Worm (Caenorhabditis elegans): ENCODE data around the gene his-48.

his-48 gene

ce11 chrIV:11351563-11351962, 27.0 kb downstream of the his-48 start (continued):
- TF ChIP-seq ceh-45 (GFP tag; IDR thresholded peaks at IDR 0.05) (no peak), ttx-3 (tag; optimal IDR thresholded peaks at IDR 0.05) (no peak), ceh-19 (GFP tag; optimal IDR thresholded peaks at IDR 0.05) (no peak), sdc-2 (tag; optimal IDR thresholded peaks at IDR 0.05) (no peak)

DNA sequence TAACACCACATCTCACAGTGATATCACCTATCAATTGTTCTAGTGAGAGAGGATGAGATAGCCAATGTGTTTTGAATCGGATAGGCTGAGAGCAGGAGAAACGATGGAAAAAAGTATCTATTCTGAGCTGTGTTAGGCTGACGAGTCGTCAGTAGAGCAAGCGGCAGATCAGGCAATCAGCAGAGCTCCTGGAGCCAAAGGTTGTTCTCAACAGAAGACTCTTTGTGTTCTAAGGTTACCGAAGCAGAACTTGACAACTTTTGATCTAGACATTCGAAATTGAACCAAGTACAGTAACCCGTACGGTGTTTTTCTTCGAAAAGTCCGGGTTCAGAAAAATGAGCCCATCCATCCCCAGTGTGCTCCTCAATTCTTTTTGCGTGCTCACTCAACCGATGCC, 28.2 kb downstream of the his-48 start:
- no peak for TF ChIP-seq hlh-8 (tag; optimal IDR thresholded peaks at IDR 0.05)
- no peak for TF ChIP-seq pag-3 (tag; optimal IDR thresholded peaks at IDR 0.05; ENCODE audit: borderline replicate concordance)
- TF ChIP-seq ceh-19 (GFP tag; optimal IDR thresholded peaks at IDR 0.05) = no peak
- TF ChIP-seq rnt-1 (tag; optimal IDR thresholded peaks at IDR 0.05) = no peak
- no peak for TF ChIP-seq tbx-7 (tag; optimal IDR thresholded peaks at IDR 0.05)
- no peak for TF ChIP-seq zip-5 (tag; optimal IDR thresholded peaks at IDR 0.05)
- no peak for TF ChIP-seq dve-1 (tag; optimal IDR thresholded peaks at IDR 0.05)
- no peak for TF ChIP-seq elt-4 (tag; optimal IDR thresholded peaks at IDR 0.05)

DNA sequence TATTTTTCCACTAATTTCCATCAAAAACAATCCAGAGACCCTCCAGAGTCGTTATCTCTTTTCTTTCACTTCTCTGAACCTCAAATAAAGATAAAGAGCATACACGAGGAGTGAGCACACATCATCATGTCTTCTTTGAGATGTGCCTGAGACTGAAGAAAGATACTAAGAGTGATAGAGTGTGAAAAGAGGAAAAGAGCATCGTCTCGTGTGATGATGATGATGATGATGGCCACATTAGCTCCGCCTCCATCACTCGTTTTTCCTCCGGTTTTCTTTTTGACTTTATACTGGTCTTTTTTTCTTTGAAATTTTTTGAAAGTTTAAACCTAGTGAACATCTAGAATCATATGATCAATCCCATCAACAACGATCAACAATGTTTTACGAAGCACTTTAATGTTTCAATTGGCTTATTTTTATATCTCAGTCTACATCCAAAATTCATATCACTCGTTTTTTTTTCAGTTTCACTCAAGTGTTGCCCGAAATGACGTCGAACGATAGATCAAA, 29.5 kb downstream of the his-48 start, which contains the start of gene T01G1.2:
Gene T01G1.2, plus strand, starts transcription at position 463 of the 513 bp plus-strand sequence.
- TF ChIP-seq ceh-18 (tag; optimal IDR thresholded peaks at IDR 0.05) = peak; percentile 36
- peak; percentile 67 for TF ChIP-seq unc-55 (GFP tag; optimal IDR thresholded peaks at IDR 0.05)
- no peak for TF ChIP-seq elt-2 (tag; optimal IDR thresholded peaks at IDR 0.05)

ce11 chrIV:11359769-11360168, 35.2 kb downstream of the his-48 start, which contains the start of gene klp-12:
Gene klp-12 (minus strand): TSS chrIV:11359869.
- no peak for TF ChIP-seq sox-4 (tag; optimal IDR thresholded peaks at IDR 0.05)

DNA sequence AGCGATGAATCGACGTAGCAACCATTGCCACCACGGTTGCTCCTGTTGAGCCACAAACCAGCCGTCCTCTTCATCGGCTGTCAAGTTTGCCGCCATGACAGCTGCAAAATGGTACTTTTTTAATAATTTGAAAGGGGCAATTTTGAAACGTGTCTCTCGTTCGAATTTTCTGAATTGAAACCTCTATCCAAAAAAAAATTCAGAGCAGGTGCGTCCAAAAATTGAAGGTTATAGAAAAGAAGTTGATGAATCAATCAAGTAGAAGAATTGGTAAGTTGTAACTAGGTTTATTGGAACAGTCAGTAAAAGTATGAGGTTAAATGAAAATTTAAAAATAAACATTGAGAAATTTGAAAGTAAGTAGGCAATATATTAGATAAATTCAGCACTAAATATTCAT, 36.9 kb downstream of the his-48 start, which contains the start of gene T01G1.4:
Gene T01G1.4, minus strand, starts transcription at position 101 of the 400 bp plus-strand sequence.
- no peak for TF ChIP-seq ceh-22 (tag; optimal IDR thresholded peaks at IDR 0.05)
- no peak for TF ChIP-seq pag-3 (tag; optimal IDR thresholded peaks at IDR 0.05; ENCODE audit: borderline replicate concordance)
- TF ChIP-seq pha-4 (tag; optimal IDR thresholded peaks at IDR 0.05) = no peak
- TF ChIP-seq elt-4 (tag; optimal IDR thresholded peaks at IDR 0.05) = no peak
- TF ChIP-seq ceh-24 (tag; optimal IDR thresholded peaks at IDR 0.05) = no peak
- no peak for TF ChIP-seq sox-4 (tag; optimal IDR thresholded peaks at IDR 0.05)
- no peak for TF ChIP-seq tbx-7 (tag; optimal IDR thresholded peaks at IDR 0.05)
- no peak for TF ChIP-seq hlh-8 (tag; optimal IDR thresholded peaks at IDR 0.05)
- no peak for TF ChIP-seq F13H6.1 (tag; optimal IDR thresholded peaks at IDR 0.05)
- no peak for TF ChIP-seq pat-9 (tag; optimal IDR thresholded peaks at IDR 0.05)
- no peak for TF ChIP-seq pqm-1 (tag; optimal IDR thresholded peaks at IDR 0.05)
- TF ChIP-seq lin-11 (tag; optimal IDR thresholded peaks at IDR 0.05) = no peak
- TF ChIP-seq hlh-6 (tag; optimal IDR thresholded peaks at IDR 0.05) = no peak
- no peak for TF ChIP-seq K09A11.1 (tag; optimal IDR thresholded peaks at IDR 0.05; ENCODE audit: insufficient read depth)

DNA sequence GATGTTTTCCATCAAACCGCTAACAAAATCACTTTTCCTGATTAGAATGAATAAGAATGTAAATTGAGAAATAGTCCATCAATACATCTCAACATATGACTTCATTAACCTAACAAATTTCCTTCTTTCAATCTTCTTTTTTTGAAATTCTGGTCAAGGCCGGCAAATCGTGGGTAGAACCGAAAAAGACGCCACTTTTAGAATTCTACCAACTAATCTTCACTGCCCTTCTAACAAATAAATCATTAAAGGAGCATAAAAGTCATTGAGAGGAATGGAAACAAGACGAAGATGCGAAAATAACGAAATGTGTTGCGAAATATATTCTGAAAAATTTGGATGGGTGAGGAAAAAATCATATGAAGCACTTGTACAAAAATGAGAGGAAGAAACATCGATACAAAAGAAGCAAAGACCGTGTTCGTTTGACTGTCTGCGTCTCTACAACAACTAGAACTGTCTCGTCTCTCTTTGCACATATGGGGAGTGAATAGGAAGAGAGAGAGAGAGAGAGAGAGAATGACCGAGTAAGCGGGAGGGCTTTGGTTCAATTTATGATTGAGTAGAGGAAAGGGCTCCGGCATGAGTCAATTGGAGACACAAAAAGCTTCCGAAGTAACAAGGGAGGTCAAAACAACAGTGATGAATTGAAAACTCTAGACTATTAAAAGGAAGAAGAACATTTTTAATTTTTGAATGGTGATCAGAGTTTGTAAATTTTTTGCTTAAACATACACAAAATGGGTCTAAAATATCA, 39.4 kb downstream of the his-48 start:
- TF ChIP-seq ceh-18 (tag; optimal IDR thresholded peaks at IDR 0.05) (no peak), nfya-1 (tag; optimal IDR thresholded peaks at IDR 0.05) (peak; percentile 5), tbx-2 (tag; optimal IDR thresholded peaks at IDR 0.05) (peak; percentile 0)

DNA sequence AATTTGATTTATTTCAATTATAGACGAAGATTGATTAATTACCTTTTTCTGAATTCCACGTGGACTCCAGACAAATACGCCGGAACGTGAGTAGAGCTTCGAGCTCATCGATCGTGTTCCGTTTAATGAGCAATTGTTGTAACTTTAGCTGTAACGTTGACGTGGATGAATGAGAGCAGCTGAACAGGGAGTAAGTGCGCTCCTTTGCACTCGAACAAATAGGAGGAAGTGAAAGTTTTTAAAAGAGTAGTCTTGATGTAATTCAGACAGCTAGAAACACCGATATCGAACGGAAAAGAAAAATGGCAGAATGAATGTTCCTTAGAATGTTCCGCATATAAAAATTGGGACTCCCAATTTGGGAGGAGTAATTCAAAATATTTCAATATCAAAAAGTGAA, 47.1 kb downstream of the his-48 start, which contains the start of gene sec-31:
Gene sec-31, minus strand, starts transcription at position 148 of the 400 bp plus-strand sequence.
- no peak for TF ChIP-seq mec-3 (tag; optimal IDR thresholded peaks at IDR 0.05; ENCODE audit: borderline replicate concordance)
- TF ChIP-seq K02D7.2 (tag; optimal IDR thresholded peaks at IDR 0.05) = no peak
- TF ChIP-seq sox-2 (GFP tag; IDR thresholded peaks at IDR 0.05) = no peak
- no peak for TF ChIP-seq K09A11.1 (tag; optimal IDR thresholded peaks at IDR 0.05; ENCODE audit: insufficient read depth)
- TF ChIP-seq hlh-8 (tag; optimal IDR thresholded peaks at IDR 0.05) = no peak
- no peak for TF ChIP-seq ahr-1 (tag; optimal IDR thresholded peaks at IDR 0.05)
- TF ChIP-seq hlh-15 (tag; optimal IDR thresholded peaks at IDR 0.05) = no peak
- no peak for TF ChIP-seq ceh-45 (GFP tag; IDR thresholded peaks at IDR 0.05)
- TF ChIP-seq fkh-10 (GFP tag; optimal IDR thresholded peaks at IDR 0.05) = no peak
- TF ChIP-seq pros-1 (tag; optimal IDR thresholded peaks at IDR 0.05) = no peak
- TF ChIP-seq unc-86 (tag; optimal IDR thresholded peaks at IDR 0.05) = no peak
- TF ChIP-seq elt-4 (tag; optimal IDR thresholded peaks at IDR 0.05) = no peak
- no peak for TF ChIP-seq ceh-34 (tag; optimal IDR thresholded peaks at IDR 0.05)
- no peak for TF ChIP-seq pag-3 (tag; optimal IDR thresholded peaks at IDR 0.05; ENCODE audit: borderline replicate concordance)
- no peak for TF ChIP-seq ref-2 (tag; optimal IDR thresholded peaks at IDR 0.05)
- no peak for TF ChIP-seq unc-42 (tag; optimal IDR thresholded peaks at IDR 0.05)
- no peak for TF ChIP-seq ama-1 (optimal IDR thresholded peaks at IDR 0.05)
- no peak for TF ChIP-seq tbx-7 (tag; optimal IDR thresholded peaks at IDR 0.05)
